Worm (Caenorhabditis elegans) whole organism, young adult: ENCODE results near the gene gly-13.

ENCODE experiments used
- F49E8.2 ChIP-seq: sonication (generic microtip); optimal IDR thresholded peaks from 3 replicates; lab custom pipeline; 2017; ENCODE audit warnings: missing genetic modification characterization, mild to moderate bottlenecking, missing compliant biosample characterization, antibody characterized with exemption, moderate library complexity; ENCODE audit not compliant: insufficient read depth
- T26A5.8 ChIP-seq: sonication (generic microtip); optimal IDR thresholded peaks from 2 replicates; lab custom pipeline; 2016; ENCODE audit warnings: missing genetic modification characterization, missing compliant biosample characterization
- egl-44 ChIP-seq: fragments of 200-800 bp; sonication (Bioruptor generic); IDR thresholded peaks from 2 replicates; pipeline ENCODE4 v1.3.6; 2022; ENCODE audit warnings: missing genetic modification reagents, missing genetic modification characterization, missing compliant biosample characterization
- him-1 ChIP-seq: sonication (generic microtip); optimal IDR thresholded peaks from 2 replicates; lab custom pipeline; 2016; ENCODE audit warnings: missing genotype, missing genetic modification reagents, missing genetic modification characterization, missing compliant biosample characterization
- nhr-120 ChIP-seq: fragments of 200-800 bp; sonication (Bioruptor generic); IDR thresholded peaks from 2 replicates; pipeline ENCODE4 v1.3.6; 2022; ENCODE audit warnings: missing genetic modification characterization, missing compliant biosample characterization
- sdz-38 ChIP-seq: sonication (generic microtip); optimal IDR thresholded peaks from 2 replicates; lab custom pipeline; 2016; ENCODE audit warnings: missing genotype, missing genetic modification characterization, missing compliant biosample characterization
- snpc-1.1 ChIP-seq: sonication (generic microtip); optimal IDR thresholded peaks from 2 replicates; lab custom pipeline; 2017; ENCODE audit warnings: missing genetic modification characterization, mild to moderate bottlenecking, missing compliant biosample characterization, antibody characterized with exemption, moderate library complexity, missing genotype, missing genetic modification reagents; ENCODE audit not compliant: insufficient read depth
- snpc-4 ChIP-seq, 5 experiments: fragments of 150-350 bp in 1 of 5; sonication (generic microtip) in 4 of 5; optimal IDR thresholded peaks; 2 replicates each; lab custom pipeline; 2014 to 2018; ENCODE audit warnings: missing genetic modification characterization in 5 of 5, missing biosample characterization in 3 of 5, antibody characterized with exemption in 2 of 5, mild to moderate bottlenecking in 2 of 5, missing compliant biosample characterization in 2 of 5, missing genotype in 2 of 5, moderate library complexity in 2 of 5, missing genetic modification reagents in 1 of 5

DNA sequence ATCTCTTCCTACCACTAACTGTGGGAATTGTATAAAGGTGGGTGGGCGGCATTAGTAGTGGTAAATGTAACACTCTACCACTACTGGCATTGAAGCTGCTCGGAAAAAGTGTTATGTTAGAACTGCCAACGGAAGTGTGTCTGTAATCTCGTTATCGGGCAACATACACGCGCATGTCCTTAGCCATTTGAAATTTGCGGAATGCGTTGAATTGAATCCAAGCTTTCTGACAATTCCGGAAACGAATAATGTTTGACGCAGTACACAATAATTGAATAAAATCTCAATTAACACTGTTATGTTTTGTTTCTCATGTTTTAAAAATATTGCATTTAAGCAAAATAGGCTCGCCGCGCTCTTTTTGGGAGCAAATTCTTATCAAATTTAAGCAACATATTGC lies 28.5 kb upstream of the gly-13 start:
- no peak for TF ChIP-seq F49E8.2 (tag; lab: Kevin White, UChicago)
- no peak for TF ChIP-seq snpc-4 (GFP tag; optimal IDR thresholded peaks at IDR 0.05; lab: Kevin White, UChicago)
- TF ChIP-seq snpc-4 (tag; optimal IDR thresholded peaks at IDR 0.05; lab: Kevin White, UChicago), result no peak
- no peak for TF ChIP-seq sdz-38
- TF ChIP-seq snpc-1.1 (tag; lab: Kevin White, UChicago), result no peak
- no peak for TF ChIP-seq egl-44 (GFP tag; lab: Robert Waterston, UW)
- no peak for TF ChIP-seq nhr-120 (GFP tag; lab: Robert Waterston, UW)
- no peak for TF ChIP-seq T26A5.8 (tag; lab: Kevin White, UChicago)
- TF ChIP-seq him-1 (tag; lab: Kevin White, UChicago), result no peak
